Fruit fly (Drosophila melanogaster): ENCODE results near the gene CG15036.

DNA sequence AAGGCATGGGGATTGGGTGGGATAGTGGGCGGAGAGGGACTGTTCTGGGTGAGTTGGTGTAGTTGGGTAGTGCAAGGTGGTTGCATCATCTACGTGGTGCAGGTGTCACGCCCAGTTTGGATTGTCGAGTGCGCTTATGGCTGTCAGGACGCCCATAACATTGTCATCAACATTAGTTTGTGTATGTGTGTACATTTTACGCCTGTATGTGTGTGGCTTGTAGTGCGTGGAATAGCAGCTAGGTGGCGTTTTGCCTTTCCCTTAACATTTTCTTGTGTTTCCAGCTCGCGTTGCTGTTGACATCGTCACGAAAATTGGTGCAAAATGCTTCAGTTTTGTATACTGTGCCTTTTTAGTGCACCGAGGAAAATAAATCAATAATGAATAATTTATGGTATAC lies 41.7 kb upstream of the CG15036 start:
- no peak for TF ChIP-seq h (optimal IDR thresholded peaks at IDR 0.05)
- no peak for TF ChIP-seq psq (optimal IDR thresholded peaks at IDR 0.05)
- no peak for TF ChIP-seq Sin3A (optimal IDR thresholded peaks at IDR 0.05)
- no peak for TF ChIP-seq ttk (optimal IDR thresholded peaks at IDR 0.05)
